Worm (Caenorhabditis elegans) whole organism, young adult: Measurements from ENCODE around the gene efhc-1.

Experiments used
- C06A6.2 ChIP-seq: fragments of 200-800 bp; sonication (Bioruptor generic); conservative IDR thresholded peaks from 2 replicates; pipeline ENCODE4 v1.3.6; 2022; ENCODE audit warnings: missing genetic modification characterization, missing compliant biosample characterization
- F55B11.4 ChIP-seq: sonication (generic microtip); optimal IDR thresholded peaks from 2 replicates; lab custom pipeline; 2016; ENCODE audit warnings: missing compliant biosample characterization, missing genetic modification characterization, borderline replicate concordance; ENCODE audit not compliant: insufficient read depth
- cebp-1 ChIP-seq, 2 experiments: fragments of 200-800 bp in 1 of 2; sonication (Bioruptor generic) in 1 of 2; sonication (generic microtip) in 1 of 2; IDR thresholded peaks in 1 of 2; optimal IDR thresholded peaks in 1 of 2; 2 replicates each; pipeline versions ENCODE4 v1.3.6 to Lab custom; 2017 to 2022; ENCODE audit warnings: missing compliant biosample characterization in 2 of 2, missing genetic modification characterization in 2 of 2, mild to moderate bottlenecking in 1 of 2, missing genetic modification reagents in 1 of 2, moderate library complexity in 1 of 2
- ceh-27 ChIP-seq: fragments of 200-800 bp; sonication (Bioruptor generic); optimal IDR thresholded peaks from 2 replicates; lab custom pipeline; 2018; ENCODE audit warnings: mild to moderate bottlenecking, missing genetic modification characterization, moderate library complexity, missing compliant biosample characterization
- ceh-79 ChIP-seq: sonication (generic microtip); optimal IDR thresholded peaks from 2 replicates; lab custom pipeline; 2017; ENCODE audit warnings: mild to moderate bottlenecking, missing genetic modification characterization, missing compliant biosample characterization
- dpl-1 ChIP-seq: fragments of 150-350 bp; optimal IDR thresholded peaks from 2 replicates; lab custom pipeline; 2014; ENCODE audit warnings: missing biosample characterization, missing genetic modification reagents, missing genetic modification characterization
- lin-35 ChIP-seq, 3 experiments: fragments of 150-350 bp in 2 of 3; sonication (generic microtip) in 1 of 3; optimal IDR thresholded peaks; 2 replicates each; lab custom pipeline; 2014 to 2018; ENCODE audit warnings: missing biosample characterization in 3 of 3, missing genetic modification characterization in 3 of 3, missing genetic modification reagents in 3 of 3
- pbrm-1 ChIP-seq: fragments of 200-800 bp; sonication (Bioruptor generic); IDR thresholded peaks from 2 replicates; pipeline ENCODE4 v1.3.6; 2022; ENCODE audit warnings: missing genetic modification reagents, missing genetic modification characterization, missing compliant biosample characterization
- sea-2 ChIP-seq: fragments of 200-800 bp; sonication (Bioruptor generic); IDR thresholded peaks from 2 replicates; pipeline ENCODE4 v1.3.6; 2022; ENCODE audit warnings: missing genetic modification characterization, missing compliant biosample characterization
- snpc-1.3 ChIP-seq: sonication (generic microtip); optimal IDR thresholded peaks from 2 replicates; lab custom pipeline; 2017; ENCODE audit warnings: missing genetic modification characterization, mild to moderate bottlenecking, missing compliant biosample characterization, antibody characterized with exemption, moderate library complexity, missing genotype, missing genetic modification reagents; ENCODE audit not compliant: insufficient read depth
- unc-62 ChIP-seq: fragments of 150-350 bp; optimal IDR thresholded peaks from 2 replicates; lab custom pipeline; 2014; ENCODE audit warnings: missing biosample characterization, missing genetic modification reagents, missing genetic modification characterization
- ztf-6 ChIP-seq: fragments of 200-800 bp; sonication (Bioruptor generic); IDR thresholded peaks from 2 replicates; pipeline ENCODE4 v1.3.6; 2022; ENCODE audit warnings: missing genetic modification reagents, missing genetic modification characterization, missing compliant biosample characterization

ce11 chrX:10327323-10328022 is 30.7 kb upstream of the efhc-1 start, which contains the start of gene acl-5:
- TF ChIP-seq F55B11.4 (no peak), C06A6.2 (GFP tag; lab: Robert Waterston, UW) (no peak), pbrm-1 (GFP tag; lab: Robert Waterston, UW) (no peak), lin-35 (GFP tag; optimal IDR thresholded peaks at IDR 0.05; lab: Kevin White, UChicago) (no peak), unc-62 (no peak), ceh-79 (tag; lab: Kevin White, UChicago) (no peak), snpc-1.3 (tag; lab: Kevin White, UChicago) (no peak), ztf-6 (no peak), sea-2 (GFP tag; lab: Robert Waterston, UW) (no peak), dpl-1 (GFP tag; lab: Kevin White, UChicago) (no peak), cebp-1 (GFP tag; IDR thresholded peaks at IDR 0.05; lab: Robert Waterston, UW) (no peak), cebp-1 (tag; optimal IDR thresholded peaks at IDR 0.05; lab: Kevin White, UChicago) (no peak), ceh-27 (GFP tag; lab: Kevin White, UChicago) (no peak)
